Worm (Caenorhabditis elegans) whole organism, L4 larva: Measurements from ENCODE around the gene C33D9.6.

Source experiments
- F49E8.2 ChIP-seq: sonication (generic microtip); optimal IDR thresholded peaks from 2 replicates; lab custom pipeline; 2016; ENCODE audit warnings: missing compliant biosample characterization, mild to moderate bottlenecking, missing genetic modification characterization, borderline replicate concordance
- cey-2 ChIP-seq: sonication (generic microtip); optimal IDR thresholded peaks from 3 replicates; lab custom pipeline; 2017; ENCODE audit warnings: missing genetic modification characterization, mild to moderate bottlenecking, missing compliant biosample characterization, antibody characterized with exemption, borderline replicate concordance; ENCODE audit not compliant: insufficient read depth
- dmd-9 ChIP-seq: fragments of 200-800 bp; sonication (Bioruptor generic); IDR thresholded peaks from 2 replicates; pipeline ENCODE4 v1.3.6; 2022; ENCODE audit warnings: missing genetic modification reagents, missing genetic modification characterization, missing compliant biosample characterization
- lin-39 ChIP-seq: fragments of 150-350 bp; optimal IDR thresholded peaks from 2 replicates; lab custom pipeline; 2014; ENCODE audit warnings: missing biosample characterization, missing genetic modification reagents, missing genetic modification characterization
- mxl-2 ChIP-seq: fragments of 200-800 bp; sonication (Bioruptor generic); conservative IDR thresholded peaks from 2 replicates; pipeline ENCODE4 v1.3.6; 2022; ENCODE audit warnings: missing genetic modification reagents, missing genetic modification characterization, missing compliant biosample characterization
- nhr-102 ChIP-seq: sonication (generic microtip); optimal IDR thresholded peaks from 2 replicates; lab custom pipeline; 2016; ENCODE audit warnings: mild to moderate bottlenecking, missing genetic modification characterization, moderate library complexity, missing compliant biosample characterization
- nhr-25 ChIP-seq: sonication (generic microtip); optimal IDR thresholded peaks from 2 replicates; lab custom pipeline; 2017; ENCODE audit warnings: missing genetic modification characterization, mild to moderate bottlenecking, missing compliant biosample characterization, antibody characterized with exemption, moderate library complexity, borderline replicate concordance; ENCODE audit not compliant: insufficient read depth
- nhr-28 ChIP-seq: fragments of 150-350 bp; optimal IDR thresholded peaks from 2 replicates; lab custom pipeline; 2014; ENCODE audit warnings: missing biosample characterization, missing genetic modification characterization
- pha-4 ChIP-seq, 2 experiments: fragments of 150-350 bp in 1 of 2; fragments of 200-800 bp in 1 of 2; sonication (Bioruptor generic) in 1 of 2; IDR thresholded peaks in 1 of 2; optimal IDR thresholded peaks in 1 of 2; 2 replicates each; pipeline versions ENCODE4 v1.3.6 to Lab custom; 2014 to 2022; ENCODE audit warnings: missing genetic modification characterization in 2 of 2, missing genetic modification reagents in 2 of 2, missing biosample characterization in 1 of 2, missing compliant biosample characterization in 1 of 2
- snpc-4 ChIP-seq: fragments of 150-350 bp; optimal IDR thresholded peaks from 2 replicates; lab custom pipeline; 2014; ENCODE audit warnings: missing biosample characterization, missing genetic modification characterization
- unc-130 ChIP-seq: sonication (generic microtip); optimal IDR thresholded peaks from 2 replicates; lab custom pipeline; 2016; ENCODE audit warnings: missing genetic modification reagents, missing genetic modification characterization, missing compliant biosample characterization
- unc-39 ChIP-seq: sonication (generic microtip); optimal IDR thresholded peaks from 2 replicates; lab custom pipeline; 2017; ENCODE audit warnings: missing biosample characterization, missing genetic modification characterization
- unc-62 ChIP-seq, 3 experiments: fragments of 150-350 bp in 1 of 3; sonication (generic microtip); optimal IDR thresholded peaks in 2 of 3; peaks in 1 of 3; 1 replicate in 1 of 3; 2 replicates in 2 of 3; lab custom pipeline; 2014 to 2017; ENCODE audit warnings: missing biosample characterization in 3 of 3, missing genetic modification characterization in 3 of 3, missing genetic modification reagents in 3 of 3, missing genotype in 1 of 3
- zag-1 ChIP-seq: fragments of 150-350 bp; optimal IDR thresholded peaks from 2 replicates; lab custom pipeline; 2014; ENCODE audit warnings: missing biosample characterization, missing genetic modification characterization

DNA sequence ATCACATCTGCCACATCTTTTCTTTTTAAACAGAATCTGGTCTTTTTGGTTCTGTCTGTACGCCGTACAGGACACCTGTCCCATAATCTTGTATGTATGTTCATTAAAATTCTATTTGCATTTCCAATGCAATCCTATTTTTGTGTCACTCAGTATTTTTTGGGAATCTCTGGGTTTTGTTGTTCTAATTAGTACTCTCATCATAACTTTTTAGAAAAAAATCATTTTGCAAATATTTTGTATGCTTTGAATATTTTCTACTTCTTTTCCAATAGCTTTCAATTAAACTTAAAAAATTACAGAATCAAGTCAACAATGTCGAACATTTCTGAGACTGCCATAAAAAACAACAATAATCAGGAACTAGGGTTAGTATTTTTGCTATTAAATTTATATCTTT is 42.1 kb upstream of the C33D9.6 start, which contains the start of gene T28C6.3:
- TF ChIP-seq unc-130 (no peak), nhr-25 (tag; lab: Kevin White, UChicago) (no peak), pha-4 (GFP tag; IDR thresholded peaks at IDR 0.05; lab: Robert Waterston, UW) (no peak), pha-4 (tag; optimal IDR thresholded peaks at IDR 0.05; lab: Kevin White, UChicago) (no peak), nhr-102 (tag; lab: Kevin White, UChicago) (no peak), unc-39 (tag; lab: Kevin White, UChicago) (no peak), zag-1 (tag; lab: Kevin White, UChicago) (no peak), cey-2 (tag; lab: Kevin White, UChicago) (no peak), dmd-9 (GFP tag; lab: Robert Waterston, UW) (no peak), F49E8.2 (tag; lab: Kevin White, UChicago) (no peak), mxl-2 (GFP tag; lab: Robert Waterston, UW) (no peak), unc-62 (GFP tag; optimal IDR thresholded peaks at IDR 0.05 in 1 of 2; lab: Kevin White, UChicago) (no peak), unc-62 (tag; optimal IDR thresholded peaks at IDR 0.05; lab: Kevin White, UChicago) (no peak), nhr-28 (tag; lab: Kevin White, UChicago) (no peak), snpc-4 (tag; lab: Kevin White, UChicago) (no peak), lin-39 (tag; lab: Kevin White, UChicago) (no peak)
